Fruit fly (Drosophila melanogaster) whole organism, embryonic: ENCODE measurements around the gene M6.

ENCODE experiments used
- Atf6 ChIP-seq: fragments of 200-800 bp; sonication (Bioruptor generic); IDR thresholded peaks from 2 replicates; pipeline ENCODE4 v1.3.6; 2022; ENCODE audit warnings: missing biosample characterization, missing genetic modification characterization
- BEAF-32 ChIP-seq: fragments of 200-800 bp; sonication (Bioruptor generic); optimal IDR thresholded peaks from 3 replicates; lab custom pipeline; 2017; ENCODE audit warnings: missing biosample characterization, missing genetic modification characterization, mild to moderate bottlenecking, moderate library complexity, missing genetic modification reagents
- CG10321 ChIP-seq: fragments of 200-800 bp; sonication (Bioruptor generic); IDR thresholded peaks from 2 replicates; pipeline ENCODE4 v1.3.6; 2022; ENCODE audit warnings: missing biosample characterization, missing genetic modification characterization
- CG13287 ChIP-seq: fragments of 200-800 bp; sonication (Bioruptor generic); IDR thresholded peaks from 2 replicates; pipeline ENCODE4 v1.3.6; 2022; ENCODE audit warnings: missing biosample characterization, missing genetic modification characterization; ENCODE audit not compliant: partially characterized antibody
- CG14441 ChIP-seq: fragments of 200-800 bp; sonication (Bioruptor generic); IDR thresholded peaks from 2 replicates; pipeline ENCODE4 v1.3.6; 2022; ENCODE audit warnings: missing biosample characterization, missing genetic modification characterization
- CG14710 ChIP-seq: fragments of 200-800 bp; sonication (Bioruptor generic); optimal IDR thresholded peaks from 3 replicates; lab custom pipeline; 2019; ENCODE audit warnings: missing biosample characterization, mild to moderate bottlenecking, missing genetic modification characterization, moderate library complexity
- CG1603 ChIP-seq: fragments of 200-800 bp; sonication (Bioruptor generic); optimal IDR thresholded peaks from 2 replicates; lab custom pipeline; 2019; ENCODE audit warnings: missing biosample characterization, mild to moderate bottlenecking, missing genetic modification characterization, moderate library complexity
- CG1792 ChIP-seq: fragments of 200-800 bp; sonication (Bioruptor generic); optimal IDR thresholded peaks from 2 replicates; lab custom pipeline; 2016; ENCODE audit warnings: missing biosample characterization, missing genetic modification characterization
- CG18262 ChIP-seq: fragments of 200-800 bp; optimal IDR thresholded peaks from 3 replicates; lab custom pipeline; 2019; ENCODE audit warnings: missing biosample characterization, mild to moderate bottlenecking, missing genetic modification characterization, moderate library complexity
- CG30020 ChIP-seq: fragments of 200-800 bp; optimal IDR thresholded peaks from 2 replicates; lab custom pipeline; 2019; ENCODE audit warnings: missing biosample characterization, mild to moderate bottlenecking, missing genetic modification characterization, moderate library complexity
- CG3726 ChIP-seq: fragments of 200-800 bp; sonication (Bioruptor generic); IDR thresholded peaks from 3 replicates; pipeline ENCODE4, ENCODE4 v1.3.6; 2022; ENCODE audit warnings: missing biosample characterization, missing genetic modification characterization
- CG3995 ChIP-seq: fragments of 200-800 bp; sonication (Bioruptor generic); optimal IDR thresholded peaks from 3 replicates; lab custom pipeline; 2016; ENCODE audit warnings: missing biosample characterization, missing genetic modification characterization
- CG6254 ChIP-seq: fragments of 200-800 bp; sonication (Bioruptor generic); optimal IDR thresholded peaks from 3 replicates; lab custom pipeline; 2017; ENCODE audit warnings: mild to moderate bottlenecking, missing biosample characterization, missing genetic modification reagents, missing genetic modification characterization
- CG7786 ChIP-seq: fragments of 200-800 bp; sonication (Bioruptor generic); optimal IDR thresholded peaks from 2 replicates; lab custom pipeline; 2016; ENCODE audit warnings: missing biosample characterization, missing genetic modification characterization
- CG7839 ChIP-seq: fragments of 200-800 bp; sonication (Bioruptor generic); optimal IDR thresholded peaks from 3 replicates; lab custom pipeline; 2018; ENCODE audit warnings: missing biosample characterization, mild to moderate bottlenecking, missing genetic modification characterization, moderate library complexity
- CG9797 ChIP-seq: fragments of 200-800 bp; sonication (Bioruptor generic); optimal IDR thresholded peaks from 3 replicates; lab custom pipeline; 2018; ENCODE audit warnings: missing biosample characterization, mild to moderate bottlenecking, missing genetic modification characterization
- CTCF ChIP-seq: fragments of 200-800 bp; sonication (Bioruptor generic); optimal IDR thresholded peaks from 2 replicates; lab custom pipeline; 2017; ENCODE audit warnings: missing biosample characterization, mild to moderate bottlenecking, missing genetic modification characterization, moderate library complexity
- D19A ChIP-seq: fragments of 200-800 bp; optimal IDR thresholded peaks from 3 replicates; lab custom pipeline; 2019; ENCODE audit warnings: missing biosample characterization, mild to moderate bottlenecking, missing genetic modification characterization, moderate library complexity
- Dp ChIP-seq: fragments of 200-800 bp; sonication (Bioruptor generic); optimal IDR thresholded peaks from 2 replicates; lab custom pipeline; 2018; ENCODE audit warnings: missing biosample characterization, mild to moderate bottlenecking, missing genetic modification characterization, moderate library complexity
- E2f2 ChIP-seq: fragments of 200-800 bp; sonication (Bioruptor generic); IDR thresholded peaks from 2 replicates; pipeline ENCODE4 v1.3.6; 2022; ENCODE audit warnings: missing biosample characterization, missing genetic modification characterization
- MBD-R2 ChIP-seq: fragments of 200-800 bp; sonication (Bioruptor generic); IDR thresholded peaks from 2 replicates; pipeline ENCODE4 v1.3.6; 2022; ENCODE audit warnings: missing biosample characterization, missing genetic modification characterization
- MESR4 ChIP-seq: fragments of 200-800 bp; sonication (Bioruptor generic); optimal IDR thresholded peaks from 2 replicates; lab custom pipeline; 2018; ENCODE audit warnings: missing biosample characterization, mild to moderate bottlenecking, missing genetic modification characterization, moderate library complexity
- Mes4 ChIP-seq: fragments of 200-800 bp; sonication (Bioruptor generic); optimal IDR thresholded peaks from 2 replicates; lab custom pipeline; 2016; ENCODE audit warnings: missing biosample characterization, missing genetic modification characterization
- Myb ChIP-seq: fragments of 200-800 bp; sonication (Bioruptor generic); optimal IDR thresholded peaks from 2 replicates; lab custom pipeline; 2016; ENCODE audit warnings: missing biosample characterization, missing genetic modification characterization
- Opbp ChIP-seq: fragments of 200-800 bp; sonication (Bioruptor generic); IDR thresholded peaks from 3 replicates; pipeline ENCODE4 v1.3.6; 2022; ENCODE audit warnings: missing biosample characterization, missing genetic modification characterization; ENCODE audit not compliant: partially characterized antibody
- Pdp1 ChIP-seq, 2 experiments: fragments of 200-800 bp; sonication (Bioruptor generic); optimal IDR thresholded peaks; 3 replicates each; lab custom pipeline; 2016; ENCODE audit warnings: missing biosample characterization in 2 of 2, missing genetic modification characterization in 2 of 2, mild to moderate bottlenecking in 1 of 2, moderate library complexity in 1 of 2
- YL-1 ChIP-seq: fragments of 200-800 bp; sonication (Bioruptor generic); optimal IDR thresholded peaks from 3 replicates; lab custom pipeline; 2017; ENCODE audit warnings: missing biosample characterization, mild to moderate bottlenecking, missing genetic modification characterization
- chinmo ChIP-seq: fragments of 200-800 bp; sonication (Bioruptor generic); IDR thresholded peaks from 4 replicates; pipeline ENCODE4 v1.3.6; 2022; ENCODE audit warnings: missing biosample characterization, missing genetic modification characterization; ENCODE audit not compliant: partially characterized antibody
- crp ChIP-seq, 2 experiments: fragments of 200-800 bp; sonication (Bioruptor generic); optimal IDR thresholded peaks; 2 replicates in 1 of 2; 3 replicates in 1 of 2; lab custom pipeline; 2017; ENCODE audit warnings: missing biosample characterization in 2 of 2, missing genetic modification characterization in 2 of 2, mild to moderate bottlenecking in 1 of 2, moderate library complexity in 1 of 2
- en ChIP-seq: fragments of 200-800 bp; sonication (Bioruptor generic); optimal IDR thresholded peaks from 2 replicates; lab custom pipeline; 2016; ENCODE audit warnings: missing biosample characterization, missing genetic modification characterization
- gfzf ChIP-seq: fragments of 200-800 bp; sonication (Bioruptor generic); optimal IDR thresholded peaks from 2 replicates; lab custom pipeline; 2016; ENCODE audit warnings: missing biosample characterization, mild to moderate bottlenecking, missing genetic modification characterization, moderate library complexity
- oc ChIP-seq: fragments of 200-800 bp; sonication (Bioruptor generic); optimal IDR thresholded peaks from 2 replicates; lab custom pipeline; 2018; ENCODE audit warnings: missing biosample characterization, mild to moderate bottlenecking, missing genetic modification characterization, moderate library complexity
- phol ChIP-seq: fragments of 200-800 bp; sonication (Bioruptor generic); optimal IDR thresholded peaks from 3 replicates; lab custom pipeline; 2018; ENCODE audit warnings: missing biosample characterization, mild to moderate bottlenecking, missing genetic modification characterization, moderate library complexity
- pnt ChIP-seq: fragments of 200-800 bp; sonication (Bioruptor generic); optimal IDR thresholded peaks from 3 replicates; lab custom pipeline; 2016; ENCODE audit warnings: missing biosample characterization, missing genetic modification characterization
- prd ChIP-seq, 3 experiments: fragments of >200 bp in 2 of 3; fragments of 200-800 bp in 1 of 3; sonication (Bioruptor generic) in 1 of 3; optimal IDR thresholded peaks in 2 of 3; IDR thresholded peaks in 1 of 3; 2 replicates in 2 of 3; 3 replicates in 1 of 3; pipeline versions ENCODE4 v1.3.6 to Lab custom; 2017 to 2022; ENCODE audit warnings: missing biosample characterization in 1 of 3, missing genetic modification characterization in 1 of 3
- pros ChIP-seq: fragments of 200-800 bp; sonication (Bioruptor generic); optimal IDR thresholded peaks from 3 replicates; lab custom pipeline; 2019; ENCODE audit warnings: missing biosample characterization, mild to moderate bottlenecking, missing genetic modification characterization, moderate library complexity
- pum ChIP-seq: fragments of 200-800 bp; sonication (Bioruptor generic); optimal IDR thresholded peaks from 2 replicates; lab custom pipeline; 2016; ENCODE audit warnings: missing biosample characterization, missing genetic modification characterization
- pzg ChIP-seq: fragments of 200-800 bp; sonication (Bioruptor generic); optimal IDR thresholded peaks from 3 replicates; lab custom pipeline; 2018; ENCODE audit warnings: missing biosample characterization, mild to moderate bottlenecking, missing genetic modification characterization, moderate library complexity
- sc ChIP-seq, 3 experiments: fragments of >200 bp in 2 of 3; fragments of 200-800 bp in 1 of 3; sonication (Bioruptor generic) in 1 of 3; optimal IDR thresholded peaks; 2 replicates in 2 of 3; 3 replicates in 1 of 3; lab custom pipeline; 2017; ENCODE audit warnings: mild to moderate bottlenecking in 1 of 3, missing biosample characterization in 1 of 3, missing genetic modification characterization in 1 of 3, missing genetic modification reagents in 1 of 3
- slp2 ChIP-seq: fragments of 200-800 bp; sonication (Bioruptor generic); optimal IDR thresholded peaks from 2 replicates; lab custom pipeline; 2016; ENCODE audit warnings: missing biosample characterization, missing genetic modification characterization
- stwl ChIP-seq: fragments of 200-800 bp; sonication (Bioruptor generic); optimal IDR thresholded peaks from 3 replicates; lab custom pipeline; 2018; ENCODE audit warnings: missing biosample characterization, mild to moderate bottlenecking, missing genetic modification characterization, moderate library complexity
- trem ChIP-seq: fragments of 200-800 bp; optimal IDR thresholded peaks from 3 replicates; lab custom pipeline; 2019; ENCODE audit warnings: missing biosample characterization, mild to moderate bottlenecking, missing genetic modification characterization, moderate library complexity
- tx ChIP-seq: fragments of 200-800 bp; sonication (Bioruptor generic); optimal IDR thresholded peaks from 2 replicates; lab custom pipeline; 2016; ENCODE audit warnings: missing biosample characterization, missing genetic modification characterization
- usp ChIP-seq: fragments of >200 bp; optimal IDR thresholded peaks from 2 replicates; lab custom pipeline; 2017; ENCODE audit warnings: missing biosample characterization, missing genetic modification characterization
- vfl ChIP-seq: fragments of 200-800 bp; sonication (Bioruptor generic); optimal IDR thresholded peaks from 2 replicates; lab custom pipeline; 2016; ENCODE audit warnings: missing biosample characterization, missing genetic modification characterization

Gene M6

DNA sequence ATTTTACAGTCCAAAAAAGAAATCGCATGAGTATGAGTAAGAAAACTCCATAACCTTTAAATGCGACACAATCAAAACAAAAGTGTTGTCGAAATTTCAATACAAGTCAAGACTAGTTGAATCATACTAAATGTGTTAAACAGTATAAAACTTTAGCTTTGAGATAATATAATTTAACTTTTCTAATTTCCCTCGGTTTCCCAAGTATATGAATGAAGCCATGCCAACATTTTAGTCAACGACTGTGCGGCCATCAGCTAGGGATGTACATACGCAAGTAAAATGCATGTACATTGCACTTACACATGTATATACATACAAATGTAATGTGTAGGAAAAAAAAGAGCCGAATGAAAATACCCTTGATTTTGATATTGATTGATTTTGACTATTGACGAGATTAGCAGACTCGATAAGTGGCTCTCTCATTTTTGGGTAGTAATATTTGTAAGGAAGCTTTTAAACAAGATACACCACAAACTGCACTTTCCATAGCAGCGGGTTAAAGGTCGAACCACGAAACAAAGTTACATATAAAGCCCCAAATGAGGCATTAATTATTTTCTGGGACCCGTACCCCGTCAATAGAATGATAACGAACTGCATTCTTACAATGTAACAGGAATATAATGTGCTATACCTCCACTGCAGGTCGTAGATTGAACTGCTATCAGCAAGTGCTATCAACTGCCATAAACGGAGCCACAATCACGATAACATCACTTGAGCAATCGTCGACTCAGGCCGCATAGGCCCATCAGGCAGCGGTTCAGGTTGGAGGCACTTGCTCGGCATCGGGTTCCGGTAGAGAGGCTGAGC lies 16.6 kb downstream of the M6 start (continued):
- TF ChIP-seq CG18262 (peak; percentile 12), oc (tag; lab: Kevin White, UChicago) (no peak), pnt (no peak), CG14710 (no peak)

DNA sequence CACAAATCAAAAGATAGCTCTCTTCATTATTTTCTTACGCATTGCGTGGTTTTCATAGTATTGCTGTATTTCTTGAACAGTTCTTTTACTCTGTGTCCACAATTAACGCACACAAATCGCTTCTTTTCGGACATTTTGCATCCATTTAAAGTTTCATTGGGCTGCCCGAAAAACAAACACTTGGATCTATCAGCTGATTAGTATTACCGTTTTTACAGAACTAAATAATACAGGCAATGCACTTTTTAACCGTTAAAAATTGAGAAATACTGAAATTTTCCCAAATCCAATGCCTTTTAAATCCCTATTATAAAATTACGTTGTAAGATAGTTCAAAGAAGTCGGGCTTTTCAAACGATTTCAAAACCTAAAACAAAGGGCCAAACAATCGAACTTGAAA lies 21.5 kb downstream of the M6 start, which contains the start of gene Arv1:
Arv1 (minus strand) TSS at position 226 of the 400 bp plus-strand sequence.
- TF ChIP-seq BEAF-32 (GFP tag; lab: Kevin White, UChicago) (peak; percentile 9), D19A (no peak), E2f2 (GFP tag; lab: Robert Waterston, UW) (peak; percentile 29; the same call in 1 of the 2 replicates), phol (peak; percentile 22), CG14710 (peak; percentile 7), Dp (GFP tag; lab: Kevin White, UChicago) (peak; percentile 30), pros (no peak), MBD-R2 (peak; percentile 59), trem (tag; lab: Kevin White, UChicago) (peak; percentile 27), Atf6 (GFP tag; lab: Robert Waterston, UW) (no peak), YL-1 (GFP tag; lab: Kevin White, UChicago) (peak; percentile 53), usp (GFP tag; lab: Kevin White, UChicago) (no peak), Pdp1 (GFP tag; optimal IDR thresholded peaks at IDR 0.05; lab: Kevin White, UChicago) (peak in 1 of 2 experiments; percentile 7), CG3726 (GFP tag; lab: Robert Waterston, UW) (no peak), MESR4 (peak; percentile 54), Opbp (GFP tag; lab: Robert Waterston, UW) (peak; percentile 14; the same call in 1 of the 3 replicates), CG30020 (peak; percentile 48), en (GFP tag; lab: Kevin White, UChicago) (no peak), gfzf (GFP tag; lab: Kevin White, UChicago) (peak; percentile 81), stwl (tag; lab: Kevin White, UChicago) (peak; percentile 57), CG1603 (peak; percentile 28), chinmo (GFP tag; lab: Robert Waterston, UW) (peak; percentile 72; the same call in 1 of the 4 replicates), CG9797 (GFP tag; lab: Kevin White, UChicago) (peak; percentile 61), crp (GFP tag; optimal IDR thresholded peaks at IDR 0.05; lab: Kevin White, UChicago) (peak; percentile 19 to 83), Myb (peak; percentile 76), pzg (GFP tag; lab: Kevin White, UChicago) (peak; percentile 44), CG13287 (peak; percentile 19; the same call in 1 of the 2 replicates)
- TF ChIP-seq, all 482 proteins: peak for 21

DNA sequence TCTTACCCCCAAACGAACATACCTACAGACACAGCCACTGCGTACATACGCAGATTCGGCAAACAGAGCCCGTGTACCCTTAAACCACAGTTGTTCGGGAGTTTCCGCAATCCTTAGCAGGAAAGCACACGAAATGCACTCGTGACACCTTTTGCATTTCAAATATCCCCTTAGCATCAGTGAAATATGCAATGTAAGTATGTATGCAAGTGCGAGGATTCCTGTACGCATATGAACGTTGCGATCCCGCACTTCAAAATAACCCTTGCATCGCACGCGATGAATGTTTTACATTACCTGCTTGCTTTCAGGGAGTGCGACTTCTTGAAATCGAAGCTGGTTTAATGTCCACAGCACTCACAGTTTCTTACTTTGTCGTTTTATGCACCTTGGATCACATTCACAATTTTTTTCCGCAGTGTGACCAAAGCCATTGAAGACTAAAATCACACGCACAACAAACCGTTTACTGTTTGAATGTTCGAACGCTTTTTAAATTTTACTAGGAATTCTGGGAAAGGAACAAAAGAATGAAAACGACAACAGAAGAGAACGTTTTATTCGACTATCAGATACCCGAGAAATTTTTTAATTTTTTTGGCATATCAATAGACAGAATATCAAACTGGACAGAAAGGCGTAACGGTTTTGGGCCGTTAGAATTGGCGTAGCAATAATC lies 25.8 kb downstream of the M6 start, which contains the start of gene Mkrn1:
Mkrn1 (minus strand) TSS at position 444 of the 679 bp plus-strand sequence.
- TF ChIP-seq sc (optimal IDR thresholded peaks at IDR 0.05; lab: Kevin White, UChicago): no peak
- no peak for TF ChIP-seq sc (GFP tag; optimal IDR thresholded peaks at IDR 0.05; lab: Kevin White, UChicago)
- TF ChIP-seq CG7839 (tag; lab: Kevin White, UChicago): no peak
- no peak for TF ChIP-seq CG10321 (GFP tag; lab: Robert Waterston, UW)
- no peak for TF ChIP-seq Mes4 (GFP tag; lab: Kevin White, UChicago)
- TF ChIP-seq prd (optimal IDR thresholded peaks at IDR 0.05; lab: Kevin White, UChicago): no peak
- no peak for TF ChIP-seq prd (GFP tag; IDR thresholded peaks at IDR 0.05; lab: Robert Waterston, UW)
- no peak for TF ChIP-seq CG7786 (GFP tag; lab: Kevin White, UChicago)
- no peak for TF ChIP-seq CG6254 (GFP tag; lab: Kevin White, UChicago)
- TF ChIP-seq CG30020: peak; percentile 96
- no peak for TF ChIP-seq CG14441 (GFP tag; lab: Robert Waterston, UW)
- no peak for TF ChIP-seq tx (GFP tag; lab: Kevin White, UChicago)
- no peak for TF ChIP-seq pum (GFP tag; lab: Kevin White, UChicago)
- peak; percentile 12 for TF ChIP-seq CTCF (GFP tag; lab: Kevin White, UChicago)
- no peak for TF ChIP-seq CG1792 (GFP tag; lab: Kevin White, UChicago)
- TF ChIP-seq vfl (GFP tag; lab: Kevin White, UChicago): no peak
- no peak for TF ChIP-seq slp2 (GFP tag; lab: Kevin White, UChicago)
- TF ChIP-seq CG3995: peak; percentile 43
